Worm (Caenorhabditis elegans) whole organism, young adult: ENCODE data around the gene idpp-11.
A peak's percentile ranks its signal among the peaks of the same experiment; 100 is the strongest.

Experiments
- B0019.2 ChIP-seq: fragments of 200-800 bp; sonication (Bioruptor generic); conservative IDR thresholded peaks from 2 replicates; pipeline ENCODE4 v1.3.6; 2022; ENCODE audit warnings: missing genetic modification reagents, missing genetic modification characterization, missing compliant biosample characterization
- C06A6.2 ChIP-seq: fragments of 200-800 bp; sonication (Bioruptor generic); conservative IDR thresholded peaks from 2 replicates; pipeline ENCODE4 v1.3.6; 2022; ENCODE audit warnings: missing genetic modification characterization, missing compliant biosample characterization
- D2030.7 ChIP-seq: fragments of 200-800 bp; sonication (Bioruptor generic); IDR thresholded peaks from 2 replicates; pipeline ENCODE4 v1.3.6; 2022; ENCODE audit warnings: missing genetic modification reagents, missing genetic modification characterization, missing compliant biosample characterization
- F22D6.2 ChIP-seq: sonication (generic microtip); optimal IDR thresholded peaks from 2 replicates; lab custom pipeline; 2016; ENCODE audit warnings: mild to moderate bottlenecking, missing genetic modification characterization, missing compliant biosample characterization
- F33H1.4 ChIP-seq: fragments of 200-800 bp; sonication (Bioruptor generic); IDR thresholded peaks from 2 replicates; pipeline ENCODE4 v1.3.6; 2022; ENCODE audit warnings: missing genetic modification reagents, missing genetic modification characterization, missing compliant biosample characterization
- F57A8.1 ChIP-seq: fragments of 200-800 bp; sonication (Bioruptor generic); optimal IDR thresholded peaks from 2 replicates; lab custom pipeline; 2018; ENCODE audit warnings: mild to moderate bottlenecking, missing genetic modification characterization, moderate library complexity, missing compliant biosample characterization
- T26A5.8 ChIP-seq: sonication (generic microtip); optimal IDR thresholded peaks from 2 replicates; lab custom pipeline; 2016; ENCODE audit warnings: missing genetic modification characterization, missing compliant biosample characterization
- Y67H2A.10 ChIP-seq: fragments of 200-800 bp; sonication (Bioruptor generic); conservative IDR thresholded peaks from 2 replicates; pipeline ENCODE4 v1.3.6; 2022; ENCODE audit warnings: missing genetic modification reagents, missing genetic modification characterization, missing compliant biosample characterization
- Y79H2A.3 ChIP-seq: fragments of 200-800 bp; sonication (Bioruptor generic); conservative IDR thresholded peaks from 2 replicates; pipeline ENCODE4 v1.3.6; 2022; ENCODE audit warnings: missing genetic modification reagents, missing genetic modification characterization, missing compliant biosample characterization
- ZK185.1 ChIP-seq: sonication (generic microtip); optimal IDR thresholded peaks from 2 replicates; lab custom pipeline; 2016; ENCODE audit warnings: mild to moderate bottlenecking, missing genetic modification characterization, missing compliant biosample characterization; ENCODE audit not compliant: poor library complexity, severe bottlenecking
- bed-1 ChIP-seq: fragments of 200-800 bp; sonication (Bioruptor generic); IDR thresholded peaks from 2 replicates; pipeline ENCODE4 v1.3.6; 2022; ENCODE audit warnings: missing genetic modification reagents, missing genetic modification characterization, missing compliant biosample characterization
- bed-2 ChIP-seq: fragments of 200-800 bp; sonication (Bioruptor generic); IDR thresholded peaks from 2 replicates; pipeline ENCODE4 v1.3.6; 2022; ENCODE audit warnings: missing genetic modification reagents, missing genetic modification characterization, missing compliant biosample characterization
- ccch-3 ChIP-seq: fragments of 200-800 bp; sonication (Bioruptor generic); optimal IDR thresholded peaks from 2 replicates; lab custom pipeline; 2018; ENCODE audit warnings: mild to moderate bottlenecking, missing genetic modification characterization, missing compliant biosample characterization
- cebp-1 ChIP-seq, 2 experiments: fragments of 200-800 bp in 1 of 2; sonication (Bioruptor generic) in 1 of 2; sonication (generic microtip) in 1 of 2; IDR thresholded peaks in 1 of 2; optimal IDR thresholded peaks in 1 of 2; 2 replicates each; pipeline versions ENCODE4 v1.3.6 to Lab custom; 2017 to 2022; ENCODE audit warnings: missing compliant biosample characterization in 2 of 2, missing genetic modification characterization in 2 of 2, mild to moderate bottlenecking in 1 of 2, missing genetic modification reagents in 1 of 2, moderate library complexity in 1 of 2
- ceh-100 ChIP-seq: fragments of 200-800 bp; sonication (Bioruptor generic); IDR thresholded peaks from 2 replicates; pipeline ENCODE4 v1.3.6; 2022; ENCODE audit warnings: missing genetic modification reagents, missing genetic modification characterization, missing compliant biosample characterization
- ceh-79 ChIP-seq: sonication (generic microtip); optimal IDR thresholded peaks from 2 replicates; lab custom pipeline; 2017; ENCODE audit warnings: mild to moderate bottlenecking, missing genetic modification characterization, missing compliant biosample characterization
- ceh-91 ChIP-seq: fragments of 200-800 bp; sonication (Bioruptor generic); IDR thresholded peaks from 2 replicates; pipeline ENCODE4 v1.3.6; 2022; ENCODE audit warnings: missing genetic modification reagents, missing genetic modification characterization, missing compliant biosample characterization
- efl-1 ChIP-seq: fragments of 150-350 bp; optimal IDR thresholded peaks from 2 replicates; lab custom pipeline; 2014; ENCODE audit warnings: missing biosample characterization, missing genetic modification reagents, missing genetic modification characterization
- ekl-4 ChIP-seq: fragments of 200-800 bp; sonication (Bioruptor generic); IDR thresholded peaks from 2 replicates; pipeline ENCODE4 v1.3.6; 2022; ENCODE audit warnings: missing genetic modification reagents, missing genetic modification characterization, missing compliant biosample characterization
- ets-4 ChIP-seq: fragments of 200-800 bp; sonication (Bioruptor generic); optimal IDR thresholded peaks from 2 replicates; lab custom pipeline; 2018; ENCODE audit warnings: mild to moderate bottlenecking, missing genetic modification characterization, missing compliant biosample characterization
- gei-17 ChIP-seq: fragments of 200-800 bp; sonication (Bioruptor generic); optimal IDR thresholded peaks from 2 replicates; lab custom pipeline; 2018; ENCODE audit warnings: mild to moderate bottlenecking, missing genetic modification characterization, missing compliant biosample characterization
- hmg-1.2 ChIP-seq: fragments of 200-800 bp; sonication (Bioruptor generic); IDR thresholded peaks from 2 replicates; pipeline ENCODE4 v1.3.6; 2022; ENCODE audit warnings: missing genetic modification reagents, missing genetic modification characterization, missing compliant biosample characterization
- let-526 ChIP-seq: fragments of 200-800 bp; sonication (Bioruptor generic); IDR thresholded peaks from 2 replicates; pipeline ENCODE4 v1.3.6; 2022; ENCODE audit warnings: missing genetic modification reagents, missing genetic modification characterization, missing compliant biosample characterization
- let-607 ChIP-seq, 2 experiments: fragments of 200-800 bp in 1 of 2; sonication (Bioruptor generic) in 1 of 2; sonication (generic microtip) in 1 of 2; optimal IDR thresholded peaks; 2 replicates each; lab custom pipeline; 2016 to 2018; ENCODE audit warnings: mild to moderate bottlenecking in 2 of 2, missing compliant biosample characterization in 2 of 2, missing genetic modification characterization in 2 of 2, moderate library complexity in 2 of 2, missing genotype in 1 of 2
- lin-54 ChIP-seq: fragments of 200-800 bp; sonication (Bioruptor generic); optimal IDR thresholded peaks from 2 replicates; lab custom pipeline; 2018; ENCODE audit warnings: mild to moderate bottlenecking, missing genetic modification characterization, missing compliant biosample characterization
- lsl-1 ChIP-seq: fragments of 200-800 bp; sonication (Bioruptor generic); optimal IDR thresholded peaks from 2 replicates; lab custom pipeline; 2018; ENCODE audit warnings: mild to moderate bottlenecking, missing genetic modification characterization, moderate library complexity, missing compliant biosample characterization
- madf-6 ChIP-seq: fragments of 200-800 bp; sonication (Bioruptor generic); IDR thresholded peaks from 2 replicates; pipeline ENCODE4 v1.3.6; 2022; ENCODE audit warnings: missing genetic modification reagents, missing genetic modification characterization, missing compliant biosample characterization
- mel-28 ChIP-seq: sonication (generic microtip); optimal IDR thresholded peaks from 2 replicates; lab custom pipeline; 2016; ENCODE audit warnings: borderline replicate concordance, mild to moderate bottlenecking, missing genetic modification characterization, missing compliant biosample characterization
- nfya-2 ChIP-seq: fragments of 200-800 bp; sonication (Bioruptor generic); IDR thresholded peaks from 2 replicates; pipeline ENCODE4 v1.3.6; 2022; ENCODE audit warnings: missing genetic modification reagents, missing genetic modification characterization, missing compliant biosample characterization
- nhr-120 ChIP-seq: fragments of 200-800 bp; sonication (Bioruptor generic); IDR thresholded peaks from 2 replicates; pipeline ENCODE4 v1.3.6; 2022; ENCODE audit warnings: missing genetic modification characterization, missing compliant biosample characterization
- nhr-179 ChIP-seq: sonication (generic microtip); optimal IDR thresholded peaks from 2 replicates; lab custom pipeline; 2016; ENCODE audit warnings: mild to moderate bottlenecking, missing genetic modification characterization, missing compliant biosample characterization
- pha-4 ChIP-seq: fragments of 150-350 bp; sonication (generic microtip); optimal IDR thresholded peaks from 2 replicates; lab custom pipeline; 2014; ENCODE audit warnings: missing biosample characterization, missing genetic modification reagents, missing genetic modification characterization
- rec-8 ChIP-seq, 2 experiments: sonication (generic microtip); optimal IDR thresholded peaks; 2 replicates each; lab custom pipeline; 2016; ENCODE audit warnings: mild to moderate bottlenecking in 2 of 2, missing genetic modification characterization in 2 of 2, missing genetic modification reagents in 2 of 2, missing genotype in 2 of 2, missing biosample characterization in 1 of 2, missing compliant biosample characterization in 1 of 2, moderate library complexity in 1 of 2
- snpc-1.3 ChIP-seq: sonication (generic microtip); optimal IDR thresholded peaks from 2 replicates; lab custom pipeline; 2017; ENCODE audit warnings: missing genetic modification characterization, mild to moderate bottlenecking, missing compliant biosample characterization, antibody characterized with exemption, moderate library complexity, missing genotype, missing genetic modification reagents; ENCODE audit not compliant: insufficient read depth
- snpc-3.4 ChIP-seq: sonication (generic microtip); optimal IDR thresholded peaks from 2 replicates; lab custom pipeline; 2017; ENCODE audit warnings: missing genetic modification characterization, mild to moderate bottlenecking, missing compliant biosample characterization, antibody characterized with exemption, moderate library complexity, missing genotype, missing genetic modification reagents
- somi-1 ChIP-seq: fragments of 200-800 bp; sonication (Bioruptor generic); optimal IDR thresholded peaks from 2 replicates; lab custom pipeline; 2018; ENCODE audit warnings: mild to moderate bottlenecking, missing genetic modification characterization, missing compliant biosample characterization
- tbx-9 ChIP-seq: sonication (generic microtip); optimal IDR thresholded peaks from 2 replicates; lab custom pipeline; 2016; ENCODE audit warnings: borderline replicate concordance, missing genetic modification characterization, inconsistent platforms, missing compliant biosample characterization
- xnd-1 ChIP-seq: sonication (generic microtip); optimal IDR thresholded peaks from 2 replicates; lab custom pipeline; 2016; ENCODE audit warnings: missing genotype, missing genetic modification reagents, missing genetic modification characterization, missing compliant biosample characterization
- ztf-22 ChIP-seq: fragments of 200-800 bp; sonication (Bioruptor generic); optimal IDR thresholded peaks from 2 replicates; lab custom pipeline; 2018; ENCODE audit warnings: mild to moderate bottlenecking, missing genetic modification characterization, moderate library complexity, missing compliant biosample characterization
- ztf-3 ChIP-seq: fragments of 200-800 bp; sonication (Bioruptor generic); optimal IDR thresholded peaks from 2 replicates; lab custom pipeline; 2018; ENCODE audit warnings: mild to moderate bottlenecking, missing genetic modification characterization, missing compliant biosample characterization

idpp-11 gene

ce11 chrX:7842241-7842640 lies at the start of gene idpp-11:
Gene idpp-11 (plus strand): TSS chrX:7842541.
- TF ChIP-seq pha-4 (no peak), xnd-1 (tag; lab: Kevin White, UChicago) (no peak), F22D6.2 (tag; lab: Kevin White, UChicago) (no peak), ekl-4 (no peak), somi-1 (GFP tag; lab: Kevin White, UChicago) (no peak), ztf-22 (no peak), ceh-79 (no peak), ccch-3 (GFP tag; lab: Kevin White, UChicago) (no peak), let-526 (GFP tag; lab: Robert Waterston, UW) (no peak), efl-1 (no peak), ets-4 (GFP tag; lab: Kevin White, UChicago) (no peak)

DNA sequence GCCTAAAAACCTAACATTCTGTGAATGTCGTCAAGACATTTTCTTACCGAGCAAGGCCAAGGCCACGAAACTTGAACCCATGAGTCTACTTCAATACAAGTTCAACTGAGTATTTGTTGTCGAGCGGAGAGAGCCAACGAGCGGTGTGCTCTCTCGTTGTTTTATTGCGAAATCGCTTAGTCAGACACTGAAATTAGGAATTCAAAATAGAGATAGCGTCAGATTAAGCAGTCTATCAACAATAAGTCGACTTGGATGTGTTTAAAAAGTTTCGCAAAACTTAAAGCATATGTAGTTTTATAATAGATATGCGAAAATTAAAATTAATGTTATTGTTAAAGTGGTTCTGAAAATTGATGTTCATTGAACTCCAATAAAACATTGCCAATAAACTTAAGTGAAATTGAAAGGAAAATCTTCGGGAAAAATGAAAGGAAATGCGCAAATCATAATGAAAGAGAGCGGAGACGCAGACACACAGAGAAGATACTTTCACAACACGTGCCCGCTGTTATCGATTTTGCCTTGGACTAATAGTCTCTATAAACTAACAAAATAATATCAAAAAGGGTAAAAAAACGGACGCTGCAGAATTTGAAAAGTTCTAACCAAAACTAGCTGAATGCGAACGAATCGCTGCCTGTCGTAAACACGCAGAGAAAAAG lies 48.8 kb upstream of the idpp-11 start, which contains the start of gene ZK154.6:
Gene ZK154.6 (minus strand): TSS at position 187 of the 665 bp plus-strand sequence.
- TF ChIP-seq hmg-1.2 (GFP tag; lab: Robert Waterston, UW) = peak; percentile 50; the same call in 1 of the 2 replicates
- TF ChIP-seq C06A6.2 (GFP tag; lab: Robert Waterston, UW) = no peak
- TF ChIP-seq cebp-1 (GFP tag; IDR thresholded peaks at IDR 0.05; lab: Robert Waterston, UW) = peak; percentile 86
- peak; percentile 97 for TF ChIP-seq cebp-1 (tag; optimal IDR thresholded peaks at IDR 0.05; lab: Kevin White, UChicago)
- TF ChIP-seq ZK185.1 (tag; lab: Kevin White, UChicago) = peak; percentile 18
- no peak for TF ChIP-seq snpc-1.3 (tag; lab: Kevin White, UChicago)
- TF ChIP-seq, all 124 proteins: peak for 3

- TF ChIP-seq nfya-2 = no peak
- 0 out of 2 replicates have a peak, but pooled peaks have one; percentile 9 for TF ChIP-seq bed-1 (GFP tag; lab: Robert Waterston, UW)
- no peak for TF ChIP-seq ztf-3 (GFP tag; lab: Kevin White, UChicago)
- peak; percentile 63; the same call in 1 of the 2 replicates for TF ChIP-seq ekl-4
- TF ChIP-seq Y67H2A.10 = no peak
- no peak for TF ChIP-seq madf-6 (GFP tag; lab: Robert Waterston, UW)
- TF ChIP-seq nhr-179 (tag; lab: Kevin White, UChicago) = no peak
- TF ChIP-seq bed-2 = no peak
- TF ChIP-seq hmg-1.2 (GFP tag; lab: Robert Waterston, UW) = peak; percentile 72
- TF ChIP-seq tbx-9 = no peak
- TF ChIP-seq T26A5.8 (tag; lab: Kevin White, UChicago) = peak; percentile 17
- TF ChIP-seq lin-54 = peak; percentile 25
- TF ChIP-seq snpc-1.3 (tag; lab: Kevin White, UChicago) = peak; percentile 50
- TF ChIP-seq efl-1 = peak; percentile 6
- no peak for TF ChIP-seq ceh-100 (GFP tag; lab: Robert Waterston, UW)
- peak; percentile 41 for TF ChIP-seq ceh-79
- TF ChIP-seq cebp-1 (GFP tag; IDR thresholded peaks at IDR 0.05; lab: Robert Waterston, UW) = peak; percentile 63; the same call in 1 of the 2 replicates
- peak; percentile 70 for TF ChIP-seq cebp-1 (tag; optimal IDR thresholded peaks at IDR 0.05; lab: Kevin White, UChicago)
- no peak for TF ChIP-seq nhr-120 (GFP tag; lab: Robert Waterston, UW)
- no peak for TF ChIP-seq lsl-1 (GFP tag; lab: Kevin White, UChicago)
- TF ChIP-seq mel-28 = no peak
- TF ChIP-seq F57A8.1 (GFP tag; lab: Kevin White, UChicago) = peak; percentile 39
- no peak for TF ChIP-seq xnd-1 (tag; lab: Kevin White, UChicago)
- peak; percentile 15 to 37 for TF ChIP-seq let-607 (tag; optimal IDR thresholded peaks at IDR 0.05; lab: Kevin White, UChicago)
- peak; percentile 34 for TF ChIP-seq gei-17 (GFP tag; lab: Kevin White, UChicago)
- TF ChIP-seq ceh-91 = no peak
- TF ChIP-seq F33H1.4 = no peak
- peak; percentile 74 for TF ChIP-seq snpc-3.4 (tag; lab: Kevin White, UChicago)
- peak; percentile 78; the same call in 1 of the 2 replicates for TF ChIP-seq D2030.7 (GFP tag; lab: Robert Waterston, UW)
- no peak for TF ChIP-seq B0019.2 (GFP tag; lab: Robert Waterston, UW)
- TF ChIP-seq rec-8 (tag; optimal IDR thresholded peaks at IDR 0.05; lab: Kevin White, UChicago) = peak; percentile 4 to 70
- 0 out of 2 replicates have a peak, but pooled peaks have one; percentile 48 for TF ChIP-seq Y79H2A.3 (GFP tag; lab: Robert Waterston, UW)
Measured at ce11 chrX:7794306-7794743, 48.0 kb upstream of the idpp-11 start.
